Worm (Caenorhabditis elegans) whole organism, midembryonic: ENCODE results near the gene C05E7.3.

Experiments used
- T22C8.4 ChIP-seq: fragments of 200-800 bp; sonication (Bioruptor generic); IDR thresholded peaks from 2 replicates; pipeline ENCODE4 v1.3.6; 2022; ENCODE audit warnings: missing genetic modification characterization, missing compliant biosample characterization
- cog-1 ChIP-seq: sonication (generic microtip); optimal IDR thresholded peaks from 2 replicates; lab custom pipeline; 2016; ENCODE audit warnings: missing genetic modification characterization, missing compliant biosample characterization
- flt-1 ChIP-seq: fragments of 200-800 bp; sonication (Bioruptor generic); IDR thresholded peaks from 2 replicates; pipeline ENCODE4 v1.3.6; 2022; ENCODE audit warnings: missing genetic modification characterization, missing compliant biosample characterization
- klf-2 ChIP-seq: fragments of 200-800 bp; sonication (Bioruptor generic); conservative IDR thresholded peaks from 2 replicates; pipeline ENCODE4 v1.3.6; 2022; ENCODE audit warnings: missing genetic modification reagents, missing genetic modification characterization, missing compliant biosample characterization
- med-1 ChIP-seq: sonication (generic microtip); optimal IDR thresholded peaks from 2 replicates; lab custom pipeline; 2017; ENCODE audit warnings: missing genetic modification characterization, mild to moderate bottlenecking, missing compliant biosample characterization, antibody characterized with exemption, missing genetic modification reagents; ENCODE audit not compliant: insufficient read depth
- ref-1 ChIP-seq: fragments of 200-800 bp; sonication (Bioruptor generic); conservative IDR thresholded peaks from 2 replicates; pipeline ENCODE4 v1.3.6; 2022; ENCODE audit warnings: missing genetic modification reagents, missing genetic modification characterization, missing compliant biosample characterization
- tab-1 ChIP-seq: fragments of 200-800 bp; sonication (Bioruptor generic); IDR thresholded peaks from 2 replicates; pipeline ENCODE4 v1.3.6; 2022; ENCODE audit warnings: missing genetic modification characterization, missing compliant biosample characterization
- ztf-23 ChIP-seq: fragments of 200-800 bp; sonication (Bioruptor generic); IDR thresholded peaks from 2 replicates; pipeline ENCODE4 v1.3.6; 2022; ENCODE audit warnings: missing genetic modification reagents, missing genetic modification characterization, missing compliant biosample characterization
- ztf-29 ChIP-seq: fragments of 200-800 bp; sonication (Bioruptor generic); IDR thresholded peaks from 2 replicates; pipeline ENCODE4 v1.3.6; 2022; ENCODE audit warnings: missing genetic modification reagents, missing genetic modification characterization, missing compliant biosample characterization

Gene C05E7.3

DNA sequence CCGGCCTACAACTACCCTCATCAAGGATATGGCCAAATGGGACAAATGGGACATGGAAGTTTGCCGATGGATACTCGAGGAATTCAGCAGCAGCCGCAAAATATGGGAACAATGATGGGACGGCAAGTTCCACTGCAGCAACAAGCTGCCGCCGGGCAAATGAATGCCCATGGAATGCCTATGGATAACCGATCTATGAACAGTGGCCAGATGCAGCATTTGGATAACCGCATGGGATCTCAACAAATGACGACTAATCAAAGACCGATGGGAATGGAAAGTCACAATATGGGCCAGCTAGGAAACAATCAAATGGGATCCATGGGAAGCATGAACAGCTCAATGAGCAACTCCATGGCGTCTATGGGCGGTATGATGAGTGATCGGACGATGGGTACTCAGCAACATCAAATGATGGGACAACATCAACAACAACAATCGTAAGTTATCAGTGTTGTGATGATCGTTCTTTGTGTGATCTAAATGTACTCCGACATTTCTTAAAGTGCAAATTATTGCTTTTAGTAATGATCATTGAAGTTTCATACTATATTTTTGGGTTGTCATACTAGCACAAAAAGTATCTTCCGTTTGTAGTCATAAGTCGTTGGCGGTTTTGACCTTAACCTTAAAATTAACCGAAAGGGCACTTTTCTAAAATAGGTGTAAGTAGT lies 32.9 kb downstream of the C05E7.3 start:
- no peak for TF ChIP-seq T22C8.4 (GFP tag; lab: Robert Waterston, UW)
- no peak for TF ChIP-seq cog-1 (tag; lab: Kevin White, UChicago)
- no peak for TF ChIP-seq ztf-23 (GFP tag; lab: Robert Waterston, UW)
- TF ChIP-seq ztf-29 = no peak
- TF ChIP-seq ref-1 (GFP tag; lab: Robert Waterston, UW) = no peak

DNA sequence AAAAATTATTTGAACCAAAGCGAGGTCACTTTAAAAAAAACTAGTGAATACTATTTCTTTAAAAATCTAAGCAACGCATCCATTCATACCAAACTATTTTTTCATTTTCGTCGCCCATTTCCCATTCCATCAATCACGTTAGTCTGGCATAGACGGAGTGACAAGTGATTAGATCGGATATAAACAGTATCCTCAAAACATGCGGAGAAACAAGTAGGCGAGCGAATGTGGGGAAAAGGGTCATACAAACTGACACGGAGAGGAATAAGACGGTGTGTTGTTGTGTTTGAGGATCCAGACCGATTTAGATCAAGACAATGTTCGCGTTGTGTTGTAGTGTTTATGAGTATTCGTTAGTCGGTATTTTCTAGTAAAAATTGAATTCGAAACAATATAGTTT lies 34.0 kb downstream of the C05E7.3 start:
- no peak for TF ChIP-seq T22C8.4 (GFP tag; lab: Robert Waterston, UW)
- TF ChIP-seq ztf-23 (GFP tag; lab: Robert Waterston, UW) = no peak
- no peak for TF ChIP-seq tab-1 (GFP tag; lab: Robert Waterston, UW)
- no peak for TF ChIP-seq klf-2 (GFP tag; lab: Robert Waterston, UW)
- no peak for TF ChIP-seq flt-1 (GFP tag; lab: Robert Waterston, UW)

DNA sequence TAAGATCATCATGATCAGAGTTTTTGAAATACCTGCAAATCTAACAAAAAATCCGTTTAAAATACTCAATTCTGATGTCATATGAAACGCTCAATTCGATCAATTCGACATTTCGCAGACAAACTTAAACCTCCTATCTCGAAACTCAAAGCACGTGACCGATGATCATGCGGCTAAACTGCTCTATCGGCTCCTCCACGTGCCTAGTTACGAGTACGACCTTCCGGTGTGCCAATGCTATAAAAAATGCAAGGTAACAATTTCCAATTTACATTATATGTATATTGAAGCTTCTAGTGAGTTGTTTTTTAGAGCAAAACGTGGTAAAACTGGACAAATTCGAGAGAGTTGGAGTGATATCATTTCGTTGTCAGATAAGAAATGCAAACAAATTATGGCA lies 35.2 kb downstream of the C05E7.3 start:
- no peak for TF ChIP-seq ref-1 (GFP tag; lab: Robert Waterston, UW)
- no peak for TF ChIP-seq klf-2 (GFP tag; lab: Robert Waterston, UW)
- TF ChIP-seq cog-1 (tag; lab: Kevin White, UChicago) = no peak
- no peak for TF ChIP-seq T22C8.4 (GFP tag; lab: Robert Waterston, UW)
- no peak for TF ChIP-seq tab-1 (GFP tag; lab: Robert Waterston, UW)
- TF ChIP-seq med-1 (GFP tag; lab: Kevin White, UChicago) = no peak
- no peak for TF ChIP-seq ztf-29

DNA sequence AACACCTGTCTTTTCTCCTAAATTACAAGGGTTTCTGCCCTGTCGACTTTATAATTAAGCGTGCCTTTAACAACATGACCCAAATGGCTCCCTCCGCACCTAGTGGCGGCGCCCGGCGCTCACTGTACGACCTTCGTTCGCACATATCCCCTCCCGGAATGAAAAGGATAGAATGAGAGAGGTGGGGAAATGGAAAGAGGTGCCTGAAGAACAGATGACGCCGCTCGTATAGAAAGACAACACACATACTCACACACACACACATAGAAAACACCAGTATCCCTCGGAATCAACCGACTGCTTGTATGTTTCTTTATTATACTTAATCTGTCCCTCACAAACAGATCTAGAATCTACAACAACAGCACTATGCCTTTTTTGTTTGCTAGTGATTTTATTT lies 36.5 kb downstream of the C05E7.3 start:
- TF ChIP-seq flt-1 (GFP tag; lab: Robert Waterston, UW) (no peak), ztf-29 (no peak), ref-1 (GFP tag; lab: Robert Waterston, UW) (no peak), med-1 (GFP tag; lab: Kevin White, UChicago) (no peak), klf-2 (GFP tag; lab: Robert Waterston, UW) (no peak), T22C8.4 (GFP tag; lab: Robert Waterston, UW) (no peak), cog-1 (tag; lab: Kevin White, UChicago) (no peak), tab-1 (GFP tag; lab: Robert Waterston, UW) (no peak), ztf-23 (GFP tag; lab: Robert Waterston, UW) (no peak)

DNA sequence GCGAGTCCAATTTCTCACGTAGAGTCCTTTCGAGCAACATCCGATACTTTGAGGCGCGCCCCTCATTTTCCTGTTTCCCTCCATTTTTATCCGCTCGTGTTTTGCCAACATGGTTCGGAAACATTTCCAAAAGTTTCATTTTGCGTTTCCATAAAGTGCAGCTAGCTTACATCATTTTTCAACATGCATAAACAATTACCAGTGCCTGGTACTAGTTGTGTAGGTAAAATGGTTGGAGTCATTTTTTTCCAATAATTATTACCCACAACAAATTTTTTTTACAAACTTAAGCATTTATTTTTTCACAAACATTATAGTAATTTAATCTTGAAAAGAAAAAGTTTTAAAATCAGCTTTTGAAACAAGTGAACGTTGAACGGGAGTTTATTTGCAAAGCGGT lies 37.7 kb downstream of the C05E7.3 start:
- TF ChIP-seq klf-2 (GFP tag; lab: Robert Waterston, UW) = no peak
- TF ChIP-seq med-1 (GFP tag; lab: Kevin White, UChicago) = no peak
- TF ChIP-seq T22C8.4 (GFP tag; lab: Robert Waterston, UW) = no peak
- no peak for TF ChIP-seq ztf-23 (GFP tag; lab: Robert Waterston, UW)
- no peak for TF ChIP-seq ref-1 (GFP tag; lab: Robert Waterston, UW)
- TF ChIP-seq cog-1 (tag; lab: Kevin White, UChicago) = no peak
- no peak for TF ChIP-seq tab-1 (GFP tag; lab: Robert Waterston, UW)
- TF ChIP-seq ztf-29 = no peak
- TF ChIP-seq flt-1 (GFP tag; lab: Robert Waterston, UW) = no peak

DNA sequence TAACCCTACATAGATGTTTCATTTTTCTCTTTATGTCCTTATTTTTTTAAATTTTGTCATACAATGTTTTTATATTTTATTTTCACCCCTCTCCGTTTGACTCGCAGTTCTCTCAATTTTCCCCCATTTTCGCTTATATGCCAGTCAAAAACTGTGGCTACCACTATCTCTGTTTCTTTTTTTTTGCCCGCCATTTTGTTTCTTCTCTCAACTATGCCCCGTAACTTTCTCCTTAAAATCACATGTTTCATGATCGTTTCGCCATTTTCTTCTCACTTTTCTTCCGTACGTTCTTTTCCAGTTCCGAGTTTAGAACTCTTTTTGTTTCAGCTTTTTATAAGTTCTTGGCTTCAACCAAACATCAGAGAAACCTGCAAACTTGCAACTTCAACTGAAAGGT lies 38.9 kb downstream of the C05E7.3 start, which contains the start of gene pqn-18:
TSS of gene pqn-18 (plus strand) at position 331 of the 400 bp plus-strand sequence.
- TF ChIP-seq med-1 (GFP tag; lab: Kevin White, UChicago) = no peak
- no peak for TF ChIP-seq ztf-29
- no peak for TF ChIP-seq klf-2 (GFP tag; lab: Robert Waterston, UW)
- no peak for TF ChIP-seq T22C8.4 (GFP tag; lab: Robert Waterston, UW)
- no peak for TF ChIP-seq flt-1 (GFP tag; lab: Robert Waterston, UW)
- TF ChIP-seq tab-1 (GFP tag; lab: Robert Waterston, UW) = no peak
- TF ChIP-seq ztf-23 (GFP tag; lab: Robert Waterston, UW) = no peak
- no peak for TF ChIP-seq ref-1 (GFP tag; lab: Robert Waterston, UW)
- no peak for TF ChIP-seq cog-1 (tag; lab: Kevin White, UChicago)

DNA sequence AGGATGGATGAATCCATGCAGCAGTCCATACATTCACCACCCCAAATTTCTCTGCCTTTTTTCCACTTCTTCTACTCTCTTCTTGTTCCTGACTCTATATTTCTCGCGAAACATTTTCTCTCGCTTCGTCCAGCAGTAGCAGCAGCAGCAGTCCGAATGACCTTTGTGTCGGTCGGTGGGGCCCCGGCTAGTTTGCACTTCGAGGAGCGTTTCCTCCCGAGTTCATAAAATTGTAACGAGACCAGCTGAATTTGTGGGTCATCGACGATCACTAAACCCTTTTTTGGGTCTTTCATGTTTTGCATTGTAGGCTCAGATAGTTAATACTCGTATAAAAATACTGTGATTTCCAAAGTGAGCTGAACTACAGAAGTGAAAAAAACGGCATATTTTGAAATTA lies 42.6 kb downstream of the C05E7.3 start:
- TF ChIP-seq med-1 (GFP tag; lab: Kevin White, UChicago) = no peak
- no peak for TF ChIP-seq ztf-23 (GFP tag; lab: Robert Waterston, UW)
- no peak for TF ChIP-seq ref-1 (GFP tag; lab: Robert Waterston, UW)
- TF ChIP-seq klf-2 (GFP tag; lab: Robert Waterston, UW) = no peak
- TF ChIP-seq T22C8.4 (GFP tag; lab: Robert Waterston, UW) = no peak
- TF ChIP-seq cog-1 (tag; lab: Kevin White, UChicago) = no peak
- TF ChIP-seq tab-1 (GFP tag; lab: Robert Waterston, UW) = no peak
- TF ChIP-seq ztf-29 = no peak

DNA sequence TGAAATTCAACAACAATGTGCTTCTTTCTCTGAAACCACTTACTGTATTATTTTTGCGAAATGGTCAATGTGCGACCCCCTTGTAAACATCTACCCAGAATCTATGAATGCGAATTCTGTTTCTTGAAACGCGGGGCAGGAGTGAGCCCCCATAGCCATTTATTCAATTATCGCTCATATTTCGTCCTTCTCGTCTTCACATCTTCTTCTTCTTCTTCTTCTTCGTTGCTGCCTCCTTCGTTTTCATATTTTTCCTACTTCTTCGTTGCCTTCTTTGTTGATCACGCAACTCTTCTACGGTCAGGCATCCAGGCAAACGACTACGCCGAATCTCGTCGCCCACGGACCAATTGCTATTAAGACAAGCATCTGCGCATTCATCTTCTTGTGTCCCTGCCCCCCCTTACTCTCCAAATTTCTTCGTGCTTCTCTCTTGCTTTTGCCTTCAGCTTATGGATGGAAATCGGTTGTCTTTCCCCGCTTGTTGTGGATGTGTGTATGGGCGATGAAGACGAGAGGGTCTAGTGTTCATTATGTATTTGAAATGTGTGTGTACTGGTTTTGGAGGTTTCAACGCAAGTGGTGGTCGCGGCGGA lies 44.3 kb downstream of the C05E7.3 start:
- TF ChIP-seq cog-1 (tag; lab: Kevin White, UChicago) (no peak), flt-1 (GFP tag; lab: Robert Waterston, UW) (no peak), ztf-29 (no peak), T22C8.4 (GFP tag; lab: Robert Waterston, UW) (no peak), tab-1 (GFP tag; lab: Robert Waterston, UW) (no peak), med-1 (GFP tag; lab: Kevin White, UChicago) (no peak), ztf-23 (GFP tag; lab: Robert Waterston, UW) (no peak), ref-1 (GFP tag; lab: Robert Waterston, UW) (no peak), klf-2 (GFP tag; lab: Robert Waterston, UW) (no peak)
